Fruit fly (Drosophila melanogaster) whole organism, embryonic: ENCODE results near the gene Gr5a.

Source experiments
- CG10147 ChIP-seq: fragments of 200-800 bp; sonication (Bioruptor generic); optimal IDR thresholded peaks from 2 replicates; lab custom pipeline; 2019; ENCODE audit warnings: missing biosample characterization, mild to moderate bottlenecking, missing genetic modification characterization, moderate library complexity
- CG10565 ChIP-seq: fragments of 200-800 bp; sonication (Bioruptor generic); optimal IDR thresholded peaks from 3 replicates; lab custom pipeline; 2016; ENCODE audit warnings: missing biosample characterization, mild to moderate bottlenecking, missing genetic modification characterization
- CG12155 ChIP-seq: fragments of 200-800 bp; sonication (Bioruptor generic); optimal IDR thresholded peaks from 3 replicates; lab custom pipeline; 2016; ENCODE audit warnings: missing biosample characterization, missing genetic modification characterization
- CG12236 ChIP-seq: fragments of 200-800 bp; sonication (Bioruptor generic); optimal IDR thresholded peaks from 2 replicates; lab custom pipeline; 2016; ENCODE audit warnings: missing biosample characterization, missing genetic modification characterization
- CG15269 ChIP-seq: fragments of 200-800 bp; sonication (Bioruptor generic); optimal IDR thresholded peaks from 2 replicates; lab custom pipeline; 2018; ENCODE audit warnings: missing biosample characterization, mild to moderate bottlenecking, missing genetic modification characterization, moderate library complexity
- CG17361 ChIP-seq: fragments of 200-800 bp; sonication (Bioruptor generic); IDR thresholded peaks from 3 replicates; pipeline ENCODE4 v1.3.6; 2022; ENCODE audit warnings: missing biosample characterization, missing genetic modification characterization
- CG17802 ChIP-seq: fragments of 200-800 bp; sonication (Bioruptor generic); optimal IDR thresholded peaks from 2 replicates; lab custom pipeline; 2018; ENCODE audit warnings: missing biosample characterization, mild to moderate bottlenecking, missing genetic modification characterization, moderate library complexity
- CG1792 ChIP-seq: fragments of 200-800 bp; sonication (Bioruptor generic); optimal IDR thresholded peaks from 2 replicates; lab custom pipeline; 2016; ENCODE audit warnings: missing biosample characterization, missing genetic modification characterization
- CG18599 ChIP-seq: fragments of 200-800 bp; sonication (Bioruptor generic); optimal IDR thresholded peaks from 3 replicates; lab custom pipeline; 2017; ENCODE audit warnings: missing biosample characterization, missing genetic modification characterization, mild to moderate bottlenecking, moderate library complexity, missing genetic modification reagents
- CG33213 ChIP-seq: fragments of 200-800 bp; sonication (Bioruptor generic); optimal IDR thresholded peaks from 3 replicates; lab custom pipeline; 2016; ENCODE audit warnings: missing biosample characterization, missing genetic modification characterization
- CG34224 ChIP-seq: fragments of 200-800 bp; sonication (Bioruptor generic); IDR thresholded peaks from 3 replicates; pipeline ENCODE4 v1.3.6; 2022; ENCODE audit warnings: missing biosample characterization, missing genetic modification characterization; ENCODE audit not compliant: partially characterized antibody
- CG4328 ChIP-seq: fragments of 200-800 bp; sonication (Bioruptor generic); optimal IDR thresholded peaks from 3 replicates; lab custom pipeline; 2017; ENCODE audit warnings: missing biosample characterization, missing genetic modification reagents, missing genetic modification characterization
- CG6689 ChIP-seq: fragments of 200-800 bp; sonication (Bioruptor generic); IDR thresholded peaks from 2 replicates; pipeline ENCODE4 v1.3.6; 2022; ENCODE audit warnings: missing biosample characterization, missing genetic modification characterization
- CG7372 ChIP-seq: fragments of 200-800 bp; sonication (Bioruptor generic); IDR thresholded peaks from 2 replicates; pipeline ENCODE4 v1.3.6; 2022; ENCODE audit warnings: missing biosample characterization, missing genetic modification characterization
- CG9932 ChIP-seq: fragments of 200-800 bp; sonication (Bioruptor generic); IDR thresholded peaks from 2 replicates; pipeline ENCODE4 v1.3.6; 2022; ENCODE audit warnings: missing biosample characterization, missing genetic modification characterization
- Deaf1 ChIP-seq: fragments of 200-800 bp; optimal IDR thresholded peaks from 3 replicates; lab custom pipeline; 2019; ENCODE audit warnings: missing biosample characterization, mild to moderate bottlenecking, missing genetic modification characterization, moderate library complexity
- Drgx ChIP-seq: fragments of 200-800 bp; sonication (Bioruptor generic); IDR thresholded peaks from 2 replicates; pipeline ENCODE4 v1.3.6; 2022; ENCODE audit warnings: missing biosample characterization, missing genetic modification characterization
- Elba2 ChIP-seq: fragments of 200-800 bp; sonication (Bioruptor generic); optimal IDR thresholded peaks from 3 replicates; lab custom pipeline; 2016; ENCODE audit warnings: missing biosample characterization, missing genetic modification characterization
- GATAe ChIP-seq: fragments of 200-800 bp; sonication (Bioruptor generic); conservative IDR thresholded peaks from 2 replicates; pipeline ENCODE4 v1.3.6; 2022; ENCODE audit warnings: missing biosample characterization, missing genetic modification characterization
- Gsc ChIP-seq: fragments of 200-800 bp; sonication (Bioruptor generic); IDR thresholded peaks from 2 replicates; pipeline ENCODE4 v1.3.6; 2022; ENCODE audit warnings: missing biosample characterization, missing genetic modification characterization
- HmgD ChIP-seq: fragments of 200-800 bp; sonication (Bioruptor generic); optimal IDR thresholded peaks from 3 replicates; lab custom pipeline; 2016; ENCODE audit warnings: missing biosample characterization, missing genetic modification characterization
- Hr51 ChIP-seq, 2 experiments: fragments of 200-800 bp; sonication (Bioruptor generic); optimal IDR thresholded peaks; 2 replicates in 1 of 2; 3 replicates in 1 of 2; lab custom pipeline; 2016 to 2018; ENCODE audit warnings: missing biosample characterization in 2 of 2, missing genetic modification characterization in 2 of 2, mild to moderate bottlenecking in 1 of 2, moderate library complexity in 1 of 2
- Myb ChIP-seq: fragments of 200-800 bp; sonication (Bioruptor generic); optimal IDR thresholded peaks from 2 replicates; lab custom pipeline; 2016; ENCODE audit warnings: missing biosample characterization, missing genetic modification characterization
- NC2α ChIP-seq: fragments of 200-800 bp; sonication (Bioruptor generic); optimal IDR thresholded peaks from 2 replicates; lab custom pipeline; 2016; ENCODE audit warnings: missing biosample characterization, missing genetic modification characterization
- NfI ChIP-seq: fragments of 200-800 bp; sonication (Bioruptor generic); optimal IDR thresholded peaks from 3 replicates; lab custom pipeline; 2018; ENCODE audit warnings: missing biosample characterization, mild to moderate bottlenecking, missing genetic modification characterization, moderate library complexity
- Sox102F ChIP-seq: fragments of 200-800 bp; sonication (Bioruptor generic); optimal IDR thresholded peaks from 2 replicates; lab custom pipeline; 2018; ENCODE audit warnings: missing biosample characterization, mild to moderate bottlenecking, missing genetic modification characterization, moderate library complexity
- Vsx1 ChIP-seq: fragments of 200-800 bp; sonication (Bioruptor generic); optimal IDR thresholded peaks from 2 replicates; lab custom pipeline; 2017; ENCODE audit warnings: missing biosample characterization, mild to moderate bottlenecking, missing genetic modification characterization, missing genetic modification reagents
- ap ChIP-seq: fragments of 200-800 bp; sonication (Bioruptor generic); IDR thresholded peaks from 2 replicates; pipeline ENCODE4 v1.3.6; 2022; ENCODE audit warnings: missing biosample characterization, missing genetic modification characterization
- ato ChIP-seq: fragments of 200-800 bp; sonication (Bioruptor generic); IDR thresholded peaks from 2 replicates; pipeline ENCODE4 v1.3.6; 2022; ENCODE audit warnings: missing biosample characterization, missing genetic modification characterization; ENCODE audit not compliant: partially characterized antibody
- cg ChIP-seq: fragments of 200-800 bp; sonication (Bioruptor generic); optimal IDR thresholded peaks from 3 replicates; lab custom pipeline; 2019; ENCODE audit warnings: missing biosample characterization, mild to moderate bottlenecking, missing genetic modification characterization, moderate library complexity
- chinmo ChIP-seq: fragments of 200-800 bp; sonication (Bioruptor generic); IDR thresholded peaks from 4 replicates; pipeline ENCODE4 v1.3.6; 2022; ENCODE audit warnings: missing biosample characterization, missing genetic modification characterization; ENCODE audit not compliant: partially characterized antibody
- crc ChIP-seq: fragments of 200-800 bp; sonication (Bioruptor generic); optimal IDR thresholded peaks from 2 replicates; lab custom pipeline; 2016; ENCODE audit warnings: missing biosample characterization, missing genetic modification characterization
- dysf ChIP-seq: fragments of 200-800 bp; sonication (Bioruptor generic); IDR thresholded peaks from 3 replicates; pipeline ENCODE4 v1.3.6; 2022; ENCODE audit warnings: missing biosample characterization, missing genetic modification characterization
- ewg ChIP-seq: fragments of 200-800 bp; sonication (Bioruptor generic); optimal IDR thresholded peaks from 3 replicates; lab custom pipeline; 2017; ENCODE audit warnings: mild to moderate bottlenecking, missing biosample characterization, missing genetic modification reagents, missing genetic modification characterization
- exex ChIP-seq: fragments of 200-800 bp; sonication (Bioruptor generic); optimal IDR thresholded peaks from 4 replicates; lab custom pipeline; 2018; ENCODE audit warnings: missing biosample characterization, mild to moderate bottlenecking, missing genetic modification characterization, moderate library complexity
- fd64A ChIP-seq: fragments of 200-800 bp; sonication (Bioruptor generic); optimal IDR thresholded peaks from 3 replicates; lab custom pipeline; 2018; ENCODE audit warnings: missing biosample characterization, mild to moderate bottlenecking, missing genetic modification characterization
- fu2 ChIP-seq: fragments of 200-800 bp; sonication (Bioruptor generic); optimal IDR thresholded peaks from 2 replicates; lab custom pipeline; 2016; ENCODE audit warnings: missing biosample characterization, missing genetic modification characterization
- grn ChIP-seq: fragments of 200-800 bp; sonication (Bioruptor generic); optimal IDR thresholded peaks from 3 replicates; lab custom pipeline; 2017; ENCODE audit warnings: missing biosample characterization, missing genetic modification characterization
- gsb ChIP-seq: fragments of 200-800 bp; sonication (Bioruptor generic); IDR thresholded peaks from 2 replicates; pipeline ENCODE4 v1.3.6; 2022; ENCODE audit warnings: missing biosample characterization, missing genetic modification characterization
- hth ChIP-seq: fragments of >200 bp; optimal IDR thresholded peaks from 2 replicates; lab custom pipeline; 2017; ENCODE audit warnings: inconsistent platforms
- jigr1 ChIP-seq: fragments of 200-800 bp; sonication (Bioruptor generic); IDR thresholded peaks from 3 replicates; pipeline ENCODE4 v1.3.6; 2022; ENCODE audit warnings: missing biosample characterization, missing genetic modification characterization
- maf-S ChIP-seq: fragments of 200-800 bp; sonication (Bioruptor generic); optimal IDR thresholded peaks from 2 replicates; lab custom pipeline; 2016; ENCODE audit warnings: missing biosample characterization, missing genetic modification characterization
- pan ChIP-seq, 4 experiments: fragments of >200 bp in 3 of 4; fragments of 200-800 bp in 1 of 4; sonication (Bioruptor generic) in 1 of 4; optimal IDR thresholded peaks in 3 of 4; IDR thresholded peaks in 1 of 4; 2 replicates each; pipeline versions ENCODE4 v1.3.6 to Lab custom; 2017 to 2022; ENCODE audit warnings: missing biosample characterization in 2 of 4, missing genetic modification characterization in 2 of 4, mixed read lengths in 1 of 4
- pnt ChIP-seq: fragments of 200-800 bp; sonication (Bioruptor generic); optimal IDR thresholded peaks from 3 replicates; lab custom pipeline; 2016; ENCODE audit warnings: missing biosample characterization, missing genetic modification characterization
- pros ChIP-seq: fragments of 200-800 bp; sonication (Bioruptor generic); optimal IDR thresholded peaks from 3 replicates; lab custom pipeline; 2019; ENCODE audit warnings: missing biosample characterization, mild to moderate bottlenecking, missing genetic modification characterization, moderate library complexity
- sens ChIP-seq: fragments of 200-800 bp; sonication (Bioruptor generic); peaks from one replicate; lab custom pipeline; 2016; ENCODE audit warnings: missing biosample characterization, missing genetic modification characterization
- slou ChIP-seq: fragments of 200-800 bp; sonication (Bioruptor generic); optimal IDR thresholded peaks from 3 replicates; lab custom pipeline; 2016; ENCODE audit warnings: missing biosample characterization, missing genetic modification characterization
- vnd ChIP-seq: fragments of 200-800 bp; sonication (Bioruptor generic); IDR thresholded peaks from 3 replicates; pipeline ENCODE4 v1.3.6; 2022; ENCODE audit warnings: missing biosample characterization, missing genetic modification characterization; ENCODE audit not compliant: partially characterized antibody
- wor ChIP-seq: fragments of 200-800 bp; sonication (Bioruptor generic); IDR thresholded peaks from 2 replicates; pipeline ENCODE4 v1.3.6; 2022; ENCODE audit warnings: missing biosample characterization, missing genetic modification characterization

Gr5a gene

dm6 chrX:5699824-5700498, 19.5 kb downstream of the Gr5a start (continued):
- no peak for TF ChIP-seq NC2α (GFP tag; lab: Kevin White, UChicago)
- TF ChIP-seq fu2 (GFP tag; lab: Kevin White, UChicago), result no peak
- peak; percentile 41; the same call in 1 of the 3 replicates for TF ChIP-seq jigr1 (GFP tag; lab: Robert Waterston, UW)
- no peak for TF ChIP-seq Elba2 (GFP tag; lab: Kevin White, UChicago)
- no peak for TF ChIP-seq gsb (GFP tag; lab: Robert Waterston, UW)
- peak; percentile 38 for TF ChIP-seq Drgx (GFP tag; lab: Robert Waterston, UW)
- TF ChIP-seq cg (GFP tag; lab: Kevin White, UChicago), result no peak
- TF ChIP-seq CG6689 (GFP tag; lab: Robert Waterston, UW), result peak; percentile 70
- TF ChIP-seq hth (lab: Kevin White, UChicago), result no peak
- peak; percentile 90 for TF ChIP-seq sens (GFP tag; lab: Kevin White, UChicago)
- TF ChIP-seq CG15269 (tag; lab: Kevin White, UChicago), result peak; percentile 57
- peak; percentile 18 for TF ChIP-seq crc
- no peak for TF ChIP-seq CG1792 (GFP tag; lab: Kevin White, UChicago)
- no peak for TF ChIP-seq exex (tag; lab: Kevin White, UChicago)
- no peak for TF ChIP-seq vnd (GFP tag; lab: Robert Waterston, UW)
- peak; percentile 69 for TF ChIP-seq ap (GFP tag; lab: Robert Waterston, UW)
- peak; percentile 53 for TF ChIP-seq wor
- no peak for TF ChIP-seq Gsc (GFP tag; lab: Robert Waterston, UW)
- TF ChIP-seq CG33213 (GFP tag; lab: Kevin White, UChicago), result no peak
- peak; percentile 66 for TF ChIP-seq CG12155
- no peak for TF ChIP-seq ato (GFP tag; lab: Robert Waterston, UW)
- no peak for TF ChIP-seq chinmo
- no peak for TF ChIP-seq pros (GFP tag; lab: Kevin White, UChicago)
- TF ChIP-seq NfI (GFP tag; lab: Kevin White, UChicago), result peak; percentile 52
- TF ChIP-seq CG7372, result no peak
- TF ChIP-seq Hr51 (GFP tag; optimal IDR thresholded peaks at IDR 0.05; lab: Kevin White, UChicago), result peak in 1 of 2 experiments; percentile 78
- TF ChIP-seq CG10565 (GFP tag; lab: Kevin White, UChicago), result no peak
- no peak for TF ChIP-seq CG4328 (GFP tag; lab: Kevin White, UChicago)
- TF ChIP-seq HmgD (GFP tag; lab: Kevin White, UChicago), result no peak
- TF ChIP-seq Sox102F (GFP tag; lab: Kevin White, UChicago), result peak; percentile 83
- TF ChIP-seq pnt (GFP tag; lab: Kevin White, UChicago), result peak; percentile 27
- TF ChIP-seq fd64A (GFP tag; lab: Kevin White, UChicago), result no peak
- TF ChIP-seq CG17802, result no peak
- TF ChIP-seq CG10147 (GFP tag; lab: Kevin White, UChicago), result peak; percentile 50
- TF ChIP-seq maf-S, result peak; percentile 2
- no peak for TF ChIP-seq pan (optimal IDR thresholded peaks at IDR 0.05; lab: Kevin White, UChicago)
- TF ChIP-seq pan (GFP tag; optimal IDR thresholded peaks at IDR 0.05 in 1 of 2, IDR thresholded peaks at IDR 0.05 in 1 of 2), result peak in 1 of 2 experiments; percentile 28
- TF ChIP-seq CG17361 (GFP tag; lab: Robert Waterston, UW), result peak; percentile 82
- no peak for TF ChIP-seq CG12236
- no peak for TF ChIP-seq GATAe (GFP tag; lab: Robert Waterston, UW)
- peak; percentile 4 for TF ChIP-seq Myb (GFP tag; lab: Kevin White, UChicago)
- TF ChIP-seq CG9932 (GFP tag; lab: Robert Waterston, UW), result no peak
- peak; percentile 78 for TF ChIP-seq Vsx1 (GFP tag; lab: Kevin White, UChicago)
- peak; percentile 52 for TF ChIP-seq ewg (GFP tag; lab: Kevin White, UChicago)
- TF ChIP-seq dysf (GFP tag; lab: Robert Waterston, UW), result peak; percentile 74
- peak; percentile 15 for TF ChIP-seq slou (GFP tag; lab: Kevin White, UChicago)
- no peak for TF ChIP-seq CG34224
- no peak for TF ChIP-seq grn (GFP tag; lab: Kevin White, UChicago)
- peak; percentile 54 for TF ChIP-seq CG18599 (GFP tag; lab: Kevin White, UChicago)
- peak; percentile 54 for TF ChIP-seq Deaf1 (tag; lab: Kevin White, UChicago)
